Worm (Caenorhabditis elegans) whole organism, L2 larva: ENCODE data around the gene F01D5.8.

Experiments used
- C34F6.9 ChIP-seq: fragments of 150-350 bp; optimal IDR thresholded peaks from 2 replicates; lab custom pipeline; 2014; ENCODE audit warnings: missing biosample characterization, missing genetic modification characterization
- R02D3.7 ChIP-seq: fragments of 150-350 bp; optimal IDR thresholded peaks from 2 replicates; lab custom pipeline; 2014; ENCODE audit warnings: missing biosample characterization, missing genetic modification characterization
- ZK546.5 ChIP-seq: sonication (generic microtip); optimal IDR thresholded peaks from 2 replicates; lab custom pipeline; 2017; ENCODE audit warnings: missing biosample characterization, missing genetic modification characterization
- alr-1 ChIP-seq: fragments of 150-350 bp; optimal IDR thresholded peaks from 2 replicates; lab custom pipeline; 2014; ENCODE audit warnings: missing biosample characterization, missing genetic modification characterization
- aly-2 ChIP-seq: fragments of 150-350 bp; optimal IDR thresholded peaks from 2 replicates; lab custom pipeline; 2014; ENCODE audit warnings: missing biosample characterization, missing genetic modification characterization
- ama-1 ChIP-seq: fragments of 150-350 bp; optimal IDR thresholded peaks from 2 replicates; lab custom pipeline; 2018; ENCODE audit warnings: inconsistent platforms
- blmp-1 ChIP-seq: sonication (generic microtip); optimal IDR thresholded peaks from 2 replicates; lab custom pipeline; 2017; ENCODE audit warnings: missing genetic modification characterization, mild to moderate bottlenecking, missing compliant biosample characterization, antibody characterized with exemption, moderate library complexity; ENCODE audit not compliant: insufficient read depth
- ceh-16 ChIP-seq: fragments of 150-350 bp; optimal IDR thresholded peaks from 2 replicates; lab custom pipeline; 2014; ENCODE audit warnings: missing biosample characterization, missing genetic modification characterization
- ceh-82 ChIP-seq: fragments of 150-350 bp; optimal IDR thresholded peaks from 2 replicates; lab custom pipeline; 2014; ENCODE audit warnings: missing biosample characterization, missing genetic modification characterization
- crh-2 ChIP-seq: sonication (generic microtip); optimal IDR thresholded peaks from 2 replicates; lab custom pipeline; 2017; ENCODE audit warnings: missing biosample characterization, missing genetic modification characterization
- dmd-4 ChIP-seq: sonication (generic microtip); optimal IDR thresholded peaks from 2 replicates; lab custom pipeline; 2017; ENCODE audit warnings: missing biosample characterization, missing genetic modification characterization
- elt-1 ChIP-seq: fragments of 150-350 bp; optimal IDR thresholded peaks from 2 replicates; lab custom pipeline; 2014; ENCODE audit warnings: missing biosample characterization, missing genetic modification characterization
- elt-3 ChIP-seq: sonication (generic microtip); optimal IDR thresholded peaks from 2 replicates; lab custom pipeline; 2017; ENCODE audit warnings: missing biosample characterization, missing genetic modification characterization
- fos-1 ChIP-seq: fragments of 150-350 bp; optimal IDR thresholded peaks from 2 replicates; lab custom pipeline; 2014; ENCODE audit warnings: missing biosample characterization, missing genetic modification characterization
- gmeb-1 ChIP-seq: fragments of 150-350 bp; optimal IDR thresholded peaks from 2 replicates; lab custom pipeline; 2014; ENCODE audit warnings: missing biosample characterization, missing genetic modification characterization
- lin-13 ChIP-seq: fragments of 150-350 bp; optimal IDR thresholded peaks from 2 replicates; lab custom pipeline; 2014; ENCODE audit warnings: missing biosample characterization, missing genetic modification reagents, missing genetic modification characterization
- lin-39 ChIP-seq: fragments of 150-350 bp; optimal IDR thresholded peaks from 2 replicates; lab custom pipeline; 2014; ENCODE audit warnings: missing biosample characterization, missing genetic modification reagents, missing genetic modification characterization
- lsy-2 ChIP-seq, 2 experiments: fragments of 150-350 bp in 1 of 2; sonication (generic microtip) in 1 of 2; optimal IDR thresholded peaks; 2 replicates each; lab custom pipeline; 2014 to 2017; ENCODE audit warnings: missing biosample characterization in 2 of 2, missing genetic modification characterization in 2 of 2
- mab-5 ChIP-seq: fragments of 150-350 bp; optimal IDR thresholded peaks from 2 replicates; lab custom pipeline; 2014; ENCODE audit warnings: missing biosample characterization, missing genetic modification characterization
- mbf-1 ChIP-seq: sonication (generic microtip); optimal IDR thresholded peaks from 2 replicates; lab custom pipeline; 2017; ENCODE audit warnings: missing biosample characterization, missing genetic modification characterization
- mdl-1 ChIP-seq, 2 experiments: fragments of 150-350 bp in 1 of 2; sonication (generic microtip) in 1 of 2; optimal IDR thresholded peaks; 2 replicates each; lab custom pipeline; 2017; ENCODE audit warnings: missing biosample characterization in 2 of 2, missing genetic modification characterization in 2 of 2
- nhr-10 ChIP-seq: sonication (generic microtip); optimal IDR thresholded peaks from 2 replicates; lab custom pipeline; 2017; ENCODE audit warnings: missing biosample characterization, missing genetic modification characterization
- nhr-11 ChIP-seq: fragments of 150-350 bp; optimal IDR thresholded peaks from 2 replicates; lab custom pipeline; 2014; ENCODE audit warnings: missing biosample characterization, missing genetic modification characterization
- nhr-12 ChIP-seq: fragments of 150-350 bp; optimal IDR thresholded peaks from 2 replicates; lab custom pipeline; 2014; ENCODE audit warnings: missing biosample characterization, missing genetic modification characterization
- nhr-21 ChIP-seq: fragments of 150-350 bp; optimal IDR thresholded peaks from 2 replicates; lab custom pipeline; 2014; ENCODE audit warnings: missing biosample characterization, missing genetic modification characterization
- nhr-25 ChIP-seq: fragments of 150-350 bp; sonication (generic microtip); optimal IDR thresholded peaks from 3 replicates; lab custom pipeline; 2014; ENCODE audit warnings: missing biosample characterization, missing genetic modification characterization
- nhr-77 ChIP-seq: fragments of 150-350 bp; optimal IDR thresholded peaks from 2 replicates; lab custom pipeline; 2014; ENCODE audit warnings: missing biosample characterization, missing genetic modification characterization
- peb-1 ChIP-seq: fragments of 150-350 bp; optimal IDR thresholded peaks from 2 replicates; lab custom pipeline; 2014; ENCODE audit warnings: missing biosample characterization, missing genetic modification characterization
- sem-4 ChIP-seq: fragments of 150-350 bp; optimal IDR thresholded peaks from 2 replicates; lab custom pipeline; 2014; ENCODE audit warnings: missing biosample characterization, missing genetic modification reagents, missing genetic modification characterization
- sma-9 ChIP-seq, 2 experiments: fragments of 150-350 bp in 1 of 2; sonication (generic microtip) in 1 of 2; optimal IDR thresholded peaks; 2 replicates each; lab custom pipeline; 2014 to 2016; ENCODE audit warnings: missing genetic modification characterization in 2 of 2, mild to moderate bottlenecking in 1 of 2, missing biosample characterization in 1 of 2, missing compliant biosample characterization in 1 of 2, missing genetic modification reagents in 1 of 2, moderate library complexity in 1 of 2
- snpc-4 ChIP-seq: fragments of 150-350 bp; optimal IDR thresholded peaks from 2 replicates; lab custom pipeline; 2014; ENCODE audit warnings: missing biosample characterization, missing genetic modification characterization
- unc-39 ChIP-seq: fragments of 150-350 bp; optimal IDR thresholded peaks from 2 replicates; lab custom pipeline; 2014; ENCODE audit warnings: missing biosample characterization, missing genetic modification characterization
- unc-55 ChIP-seq: fragments of 150-350 bp; sonication (generic microtip); optimal IDR thresholded peaks from 3 replicates; lab custom pipeline; 2014; ENCODE audit warnings: missing biosample characterization, missing genetic modification reagents, missing genetic modification characterization
- zag-1 ChIP-seq: fragments of 150-350 bp; optimal IDR thresholded peaks from 2 replicates; lab custom pipeline; 2014; ENCODE audit warnings: missing biosample characterization, missing genetic modification characterization
- ztf-1 ChIP-seq: fragments of 200-800 bp; sonication (Bioruptor generic); conservative IDR thresholded peaks from 2 replicates; pipeline ENCODE4 v1.3.6; 2022; ENCODE audit warnings: missing genetic modification characterization, missing compliant biosample characterization
- ztf-11 ChIP-seq: sonication (generic microtip); optimal IDR thresholded peaks from 2 replicates; lab custom pipeline; 2017; ENCODE audit warnings: missing biosample characterization, missing genetic modification characterization
- ztf-4 ChIP-seq: fragments of 150-350 bp; optimal IDR thresholded peaks from 2 replicates; lab custom pipeline; 2014; ENCODE audit warnings: missing biosample characterization, missing genetic modification characterization

The F01D5.8 gene

ce11 chrII:14051474-14051934 is 41.0 kb downstream of the F01D5.8 start:
- TF ChIP-seq fos-1, result peak; percentile 51
- no peak for TF ChIP-seq unc-55
- peak; percentile 7 for TF ChIP-seq nhr-21
- TF ChIP-seq snpc-4 (tag; lab: Kevin White, UChicago), result peak; percentile 35
- no peak for TF ChIP-seq gmeb-1 (tag; lab: Kevin White, UChicago)
- no peak for TF ChIP-seq nhr-10 (tag; lab: Kevin White, UChicago)
- no peak for TF ChIP-seq nhr-11 (tag; lab: Kevin White, UChicago)
- TF ChIP-seq dmd-4, result no peak

- TF ChIP-seq mbf-1 (tag; lab: Kevin White, UChicago) (no peak), peb-1 (tag; lab: Kevin White, UChicago) (no peak), ceh-82 (tag; lab: Kevin White, UChicago) (no peak), blmp-1 (tag; lab: Kevin White, UChicago) (no peak), elt-1 (tag; lab: Kevin White, UChicago) (no peak), nhr-11 (tag; lab: Kevin White, UChicago) (no peak), lin-13 (no peak), nhr-77 (tag; lab: Kevin White, UChicago) (no peak), alr-1 (tag; lab: Kevin White, UChicago) (no peak), C34F6.9 (tag; lab: Kevin White, UChicago) (no peak), nhr-25 (tag; lab: Kevin White, UChicago) (no peak), aly-2 (tag; lab: Kevin White, UChicago) (no peak), sem-4 (no peak)
These were observed 41.7 kb downstream of the F01D5.8 start, which contains the start of gene daf-5 for ce11 chrII:14052204-14052603. TSS of gene daf-5 (minus strand) at chrII:14052304.

ce11 chrII:14053141-14053540 is 42.6 kb downstream of the F01D5.8 start:
- TF ChIP-seq mdl-1 (tag; optimal IDR thresholded peaks at IDR 0.05; lab: Kevin White, UChicago) (no peak), ceh-16 (no peak), ZK546.5 (no peak), mbf-1 (tag; lab: Kevin White, UChicago) (no peak), lin-39 (no peak), ceh-82 (tag; lab: Kevin White, UChicago) (no peak), ama-1 (lab: Kevin White, UChicago) (no peak), ztf-1 (GFP tag; lab: Robert Waterston, UW) (no peak), nhr-12 (tag; lab: Kevin White, UChicago) (no peak), unc-55 (no peak), elt-1 (tag; lab: Kevin White, UChicago) (no peak), fos-1 (no peak), zag-1 (tag; lab: Kevin White, UChicago) (no peak), nhr-77 (tag; lab: Kevin White, UChicago) (no peak), mab-5 (tag; lab: Kevin White, UChicago) (no peak), unc-39 (tag; lab: Kevin White, UChicago) (no peak), R02D3.7 (tag; lab: Kevin White, UChicago) (no peak), lsy-2 (tag; optimal IDR thresholded peaks at IDR 0.05; lab: Kevin White, UChicago) (no peak), nhr-11 (tag; lab: Kevin White, UChicago) (no peak)

DNA sequence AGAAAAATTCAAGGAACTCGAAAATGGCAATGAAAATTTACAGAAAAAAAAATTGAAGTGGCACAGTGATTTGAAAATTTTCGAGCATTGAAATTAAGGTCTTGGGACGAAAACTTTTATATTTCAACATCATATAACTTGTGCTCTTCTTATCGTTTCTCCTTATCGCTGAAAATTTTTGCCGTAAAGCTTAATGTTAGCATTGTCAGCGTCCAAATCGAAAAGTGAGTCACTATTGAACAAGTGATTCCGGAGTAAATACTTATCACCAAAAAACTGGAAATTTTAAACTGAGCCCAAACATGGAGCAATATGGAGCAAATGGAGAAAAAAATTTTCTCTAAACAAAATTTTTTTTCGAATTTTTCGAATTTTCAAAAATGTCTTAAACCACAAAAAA is 45.2 kb downstream of the F01D5.8 start:
- TF ChIP-seq gmeb-1 (tag; lab: Kevin White, UChicago), result no peak
- TF ChIP-seq fos-1, result peak; percentile 88
- TF ChIP-seq snpc-4 (tag; lab: Kevin White, UChicago), result no peak
- TF ChIP-seq elt-3 (tag; lab: Kevin White, UChicago), result no peak
- TF ChIP-seq ztf-1 (GFP tag; lab: Robert Waterston, UW), result no peak
- TF ChIP-seq ztf-4 (tag; lab: Kevin White, UChicago), result no peak
- TF ChIP-seq ztf-11, result no peak
- no peak for TF ChIP-seq ama-1 (lab: Kevin White, UChicago)
- TF ChIP-seq C34F6.9 (tag; lab: Kevin White, UChicago), result no peak
- no peak for TF ChIP-seq nhr-10 (tag; lab: Kevin White, UChicago)
- no peak for TF ChIP-seq lin-39
- TF ChIP-seq mab-5 (tag; lab: Kevin White, UChicago), result no peak
- no peak for TF ChIP-seq ZK546.5
- no peak for TF ChIP-seq blmp-1 (tag; lab: Kevin White, UChicago)
- no peak for TF ChIP-seq ceh-16
- no peak for TF ChIP-seq crh-2 (tag; lab: Kevin White, UChicago)
- TF ChIP-seq sma-9 (GFP tag; optimal IDR thresholded peaks at IDR 0.05; lab: Kevin White, UChicago), result peak; percentile 2
- TF ChIP-seq sma-9 (tag; optimal IDR thresholded peaks at IDR 0.05; lab: Kevin White, UChicago), result no peak
